Worm (Caenorhabditis elegans) whole organism, L4 larva: Measurements from ENCODE around the gene chil-21.

ENCODE experiments used
- F10B5.3 ChIP-seq: sonication (generic microtip); optimal IDR thresholded peaks from 2 replicates; lab custom pipeline; 2016; ENCODE audit warnings: mild to moderate bottlenecking, missing genetic modification characterization, missing compliant biosample characterization
- F37D6.2 ChIP-seq: sonication (generic microtip); optimal IDR thresholded peaks from 2 replicates; lab custom pipeline; 2016; ENCODE audit warnings: mild to moderate bottlenecking, missing genetic modification characterization, missing compliant biosample characterization
- T26A8.4 ChIP-seq: fragments of 200-800 bp; sonication (Bioruptor generic); IDR thresholded peaks from 2 replicates; pipeline ENCODE4 v1.3.6; 2022; ENCODE audit warnings: missing genetic modification characterization, missing compliant biosample characterization
- Y105C5A.15 ChIP-seq: fragments of 200-800 bp; sonication (Bioruptor generic); IDR thresholded peaks from 2 replicates; pipeline ENCODE4 v1.3.6; 2022; ENCODE audit warnings: missing genetic modification characterization, missing compliant biosample characterization
- Y5F2A.4 ChIP-seq: fragments of 200-800 bp; sonication (Bioruptor generic); optimal IDR thresholded peaks from 2 replicates; lab custom pipeline; 2018; ENCODE audit warnings: mild to moderate bottlenecking, missing genetic modification characterization, missing compliant biosample characterization
- Y75B8A.6 ChIP-seq: fragments of 200-800 bp; sonication (Bioruptor generic); IDR thresholded peaks from 2 replicates; pipeline ENCODE4 v1.3.6; 2022; ENCODE audit warnings: missing genetic modification reagents, missing genetic modification characterization, missing compliant biosample characterization
- ZK337.2 ChIP-seq: fragments of 200-800 bp; sonication (Bioruptor generic); IDR thresholded peaks from 2 replicates; pipeline ENCODE4 v1.3.6; 2022; ENCODE audit warnings: missing genetic modification reagents, missing genetic modification characterization, missing compliant biosample characterization
- aha-1 ChIP-seq: fragments of 150-350 bp; peaks from one replicate; lab custom pipeline; 2014; ENCODE audit warnings: missing biosample characterization, missing genetic modification characterization
- attf-4 ChIP-seq: sonication (generic microtip); optimal IDR thresholded peaks from 3 replicates; lab custom pipeline; 2017; ENCODE audit warnings: missing biosample characterization, missing genetic modification characterization
- ceh-28 ChIP-seq: fragments of 150-350 bp; optimal IDR thresholded peaks from 2 replicates; lab custom pipeline; 2014; ENCODE audit warnings: missing biosample characterization, missing genetic modification reagents, missing genetic modification characterization
- cey-2 ChIP-seq: sonication (generic microtip); optimal IDR thresholded peaks from 3 replicates; lab custom pipeline; 2017; ENCODE audit warnings: missing genetic modification characterization, mild to moderate bottlenecking, missing compliant biosample characterization, antibody characterized with exemption, borderline replicate concordance; ENCODE audit not compliant: insufficient read depth
- daf-19 ChIP-seq: fragments of 200-800 bp; sonication (Bioruptor generic); conservative IDR thresholded peaks from 2 replicates; pipeline ENCODE4 v1.3.6; 2022; ENCODE audit warnings: missing genetic modification characterization, missing compliant biosample characterization
- daf-8 ChIP-seq: fragments of 200-800 bp; sonication (Bioruptor generic); IDR thresholded peaks from 2 replicates; pipeline ENCODE4 v1.3.6; 2022; ENCODE audit warnings: missing genetic modification characterization, missing compliant biosample characterization
- dmd-6 ChIP-seq: fragments of 200-800 bp; sonication (Bioruptor generic); IDR thresholded peaks from 2 replicates; pipeline ENCODE4 v1.3.6; 2022; ENCODE audit warnings: missing genetic modification reagents, missing genetic modification characterization, missing compliant biosample characterization
- dmd-8 ChIP-seq: fragments of 200-800 bp; sonication (Bioruptor generic); IDR thresholded peaks from 2 replicates; pipeline ENCODE4 v1.3.6; 2022; ENCODE audit warnings: missing genetic modification characterization, missing compliant biosample characterization
- duxl-1 ChIP-seq: sonication (generic microtip); optimal IDR thresholded peaks from 2 replicates; lab custom pipeline; 2016; ENCODE audit warnings: mild to moderate bottlenecking, missing genetic modification characterization, moderate library complexity, missing compliant biosample characterization; ENCODE audit not compliant: poor library complexity
- fkh-10 ChIP-seq: fragments of 150-350 bp; optimal IDR thresholded peaks from 2 replicates; lab custom pipeline; 2014; ENCODE audit warnings: missing biosample characterization, missing genetic modification reagents, missing genetic modification characterization
- fos-1 ChIP-seq: fragments of 150-350 bp; optimal IDR thresholded peaks from 2 replicates; lab custom pipeline; 2014; ENCODE audit warnings: missing biosample characterization, missing genetic modification characterization
- hif-1 ChIP-seq, 2 experiments: sonication (generic microtip); optimal IDR thresholded peaks; 2 replicates each; lab custom pipeline; 2016 to 2017; ENCODE audit warnings: missing compliant biosample characterization in 2 of 2, missing genetic modification characterization in 2 of 2, missing genetic modification reagents in 2 of 2, missing genotype in 2 of 2, mild to moderate bottlenecking in 1 of 2
- hlh-11 ChIP-seq: fragments of 200-800 bp; sonication (Bioruptor generic); optimal IDR thresholded peaks from 2 replicates; lab custom pipeline; 2018; ENCODE audit warnings: mild to moderate bottlenecking, missing genetic modification characterization, missing compliant biosample characterization
- hlh-30 ChIP-seq: sonication (generic microtip); optimal IDR thresholded peaks from 2 replicates; lab custom pipeline; 2017; ENCODE audit warnings: antibody characterized with exemption, mild to moderate bottlenecking, missing genetic modification characterization, missing compliant biosample characterization; ENCODE audit not compliant: insufficient read depth
- jun-1 ChIP-seq: fragments of 150-350 bp; optimal IDR thresholded peaks from 2 replicates; lab custom pipeline; 2014; ENCODE audit warnings: missing biosample characterization, missing genetic modification reagents, missing genetic modification characterization
- lin-15B ChIP-seq: fragments of 150-350 bp; sonication (generic microtip); optimal IDR thresholded peaks from 3 replicates; lab custom pipeline; 2014; ENCODE audit warnings: missing biosample characterization, missing genetic modification characterization
- lin-29 ChIP-seq: fragments of 200-800 bp; sonication (Bioruptor generic); IDR thresholded peaks from 2 replicates; pipeline ENCODE4 v1.3.6; 2022; ENCODE audit warnings: missing genetic modification reagents, missing genetic modification characterization, missing compliant biosample characterization
- mdl-1 ChIP-seq, 2 experiments: fragments of 150-350 bp in 1 of 2; sonication (generic microtip) in 1 of 2; optimal IDR thresholded peaks; 2 replicates each; lab custom pipeline; 2014 to 2017; ENCODE audit warnings: missing biosample characterization in 2 of 2, missing genetic modification characterization in 2 of 2
- mep-1 ChIP-seq: fragments of 150-350 bp; sonication (generic microtip); optimal IDR thresholded peaks from 3 replicates; lab custom pipeline; 2014; ENCODE audit warnings: missing biosample characterization, missing genetic modification characterization
- mes-2 ChIP-seq: sonication (generic microtip); optimal IDR thresholded peaks from 2 replicates; lab custom pipeline; 2016; ENCODE audit warnings: missing genotype, mild to moderate bottlenecking, missing genetic modification characterization, missing compliant biosample characterization; ENCODE audit not compliant: poor library complexity, severe bottlenecking
- mxl-2 ChIP-seq: fragments of 200-800 bp; sonication (Bioruptor generic); conservative IDR thresholded peaks from 2 replicates; pipeline ENCODE4 v1.3.6; 2022; ENCODE audit warnings: missing genetic modification reagents, missing genetic modification characterization, missing compliant biosample characterization
- nhr-10 ChIP-seq: fragments of 150-350 bp; optimal IDR thresholded peaks from 2 replicates; lab custom pipeline; 2014; ENCODE audit warnings: missing biosample characterization, missing genetic modification characterization
- nhr-11 ChIP-seq: fragments of 150-350 bp; optimal IDR thresholded peaks from 2 replicates; lab custom pipeline; 2014; ENCODE audit warnings: missing biosample characterization, missing genetic modification characterization
- nhr-111 ChIP-seq: fragments of 200-800 bp; sonication (Bioruptor generic); optimal IDR thresholded peaks from 2 replicates; lab custom pipeline; 2018; ENCODE audit warnings: mild to moderate bottlenecking, missing genetic modification characterization, missing compliant biosample characterization
- nhr-28 ChIP-seq: fragments of 150-350 bp; optimal IDR thresholded peaks from 2 replicates; lab custom pipeline; 2014; ENCODE audit warnings: missing biosample characterization, missing genetic modification characterization
- nhr-41 ChIP-seq: fragments of 200-800 bp; sonication (Bioruptor generic); IDR thresholded peaks from 2 replicates; pipeline ENCODE4 v1.3.6; 2022; ENCODE audit warnings: missing genetic modification reagents, missing genetic modification characterization, missing compliant biosample characterization
- nhr-42 ChIP-seq: fragments of 200-800 bp; sonication (Bioruptor generic); IDR thresholded peaks from 2 replicates; pipeline ENCODE4 v1.3.6; 2022; ENCODE audit warnings: missing genetic modification characterization, missing compliant biosample characterization
- nhr-6 ChIP-seq: fragments of 150-350 bp; optimal IDR thresholded peaks from 2 replicates; lab custom pipeline; 2014; ENCODE audit warnings: missing biosample characterization, missing genetic modification characterization
- rbr-2 ChIP-seq: sonication (generic microtip); optimal IDR thresholded peaks from 2 replicates; lab custom pipeline; 2016; ENCODE audit warnings: missing genotype, missing genetic modification characterization, missing compliant biosample characterization
- skn-1 ChIP-seq: fragments of 150-350 bp; optimal IDR thresholded peaks from 2 replicates; lab custom pipeline; 2014; ENCODE audit warnings: missing biosample characterization, missing genetic modification characterization
- snpc-4 ChIP-seq: fragments of 150-350 bp; optimal IDR thresholded peaks from 2 replicates; lab custom pipeline; 2014; ENCODE audit warnings: missing biosample characterization, missing genetic modification characterization
- unc-39 ChIP-seq: sonication (generic microtip); optimal IDR thresholded peaks from 2 replicates; lab custom pipeline; 2017; ENCODE audit warnings: missing biosample characterization, missing genetic modification characterization
- vab-7 ChIP-seq: fragments of 200-800 bp; sonication (Bioruptor generic); IDR thresholded peaks from 2 replicates; pipeline ENCODE4 v1.3.6; 2022; ENCODE audit warnings: missing genetic modification reagents, missing genetic modification characterization, missing compliant biosample characterization
- zag-1 ChIP-seq: fragments of 150-350 bp; optimal IDR thresholded peaks from 2 replicates; lab custom pipeline; 2014; ENCODE audit warnings: missing biosample characterization, missing genetic modification characterization
- zfp-2 ChIP-seq: sonication (generic microtip); optimal IDR thresholded peaks from 2 replicates; lab custom pipeline; 2016; ENCODE audit warnings: mild to moderate bottlenecking, missing genetic modification characterization, missing compliant biosample characterization
- zfp-3 ChIP-seq: fragments of 200-800 bp; sonication (Bioruptor generic); conservative IDR thresholded peaks from 2 replicates; pipeline ENCODE4 v1.3.6; 2022; ENCODE audit warnings: missing genetic modification reagents, missing genetic modification characterization, missing compliant biosample characterization
- zip-11 ChIP-seq: fragments of 200-800 bp; sonication (Bioruptor generic); IDR thresholded peaks from 2 replicates; pipeline ENCODE4 v1.3.6; 2022; ENCODE audit warnings: missing genetic modification characterization, missing compliant biosample characterization
- zip-2 ChIP-seq: fragments of 150-350 bp; optimal IDR thresholded peaks from 2 replicates; lab custom pipeline; 2014; ENCODE audit warnings: missing biosample characterization, missing genetic modification characterization
- ztf-11 ChIP-seq: fragments of 150-350 bp; optimal IDR thresholded peaks from 2 replicates; lab custom pipeline; 2014; ENCODE audit warnings: missing biosample characterization, missing genetic modification characterization

chil-21 gene

ce11 chrII:9483342-9483741, 21.6 kb upstream of the chil-21 start (continued):
- TF ChIP-seq ZK337.2 (GFP tag; lab: Robert Waterston, UW) = no peak
- TF ChIP-seq F10B5.3 = no peak
- no peak for TF ChIP-seq duxl-1
- no peak for TF ChIP-seq lin-15B (tag; lab: Kevin White, UChicago)
- no peak for TF ChIP-seq zip-2 (tag; lab: Kevin White, UChicago)
- no peak for TF ChIP-seq mxl-2
- no peak for TF ChIP-seq fos-1 (tag; lab: Kevin White, UChicago)
- no peak for TF ChIP-seq nhr-6
- no peak for TF ChIP-seq lin-29 (GFP tag; lab: Robert Waterston, UW)
- peak; percentile 30 for TF ChIP-seq hlh-11 (tag; lab: Kevin White, UChicago)
- TF ChIP-seq dmd-6 (GFP tag; lab: Robert Waterston, UW) = peak; percentile 66
- no peak for TF ChIP-seq Y5F2A.4 (GFP tag; lab: Kevin White, UChicago)
- no peak for TF ChIP-seq rbr-2 (tag; lab: Kevin White, UChicago)
- TF ChIP-seq daf-19 (GFP tag; lab: Robert Waterston, UW) = no peak
- TF ChIP-seq nhr-11 (tag; lab: Kevin White, UChicago) = no peak
- TF ChIP-seq zfp-2 (tag; lab: Kevin White, UChicago) = no peak
- no peak for TF ChIP-seq nhr-111 (GFP tag; lab: Kevin White, UChicago)
- no peak for TF ChIP-seq dmd-8 (GFP tag; lab: Robert Waterston, UW)
- TF ChIP-seq zfp-3 = no peak
- TF ChIP-seq mep-1 = no peak
- no peak for TF ChIP-seq nhr-41 (GFP tag; lab: Robert Waterston, UW)
- no peak for TF ChIP-seq attf-4 (tag; lab: Kevin White, UChicago)
- TF ChIP-seq hif-1 (tag; optimal IDR thresholded peaks at IDR 0.05; lab: Kevin White, UChicago) = peak in 1 of 2 experiments; percentile 59
- peak; percentile 54 for TF ChIP-seq nhr-28 (tag; lab: Kevin White, UChicago)
- no peak for TF ChIP-seq mes-2 (tag; lab: Kevin White, UChicago)
- TF ChIP-seq ztf-11 (tag; lab: Kevin White, UChicago) = no peak
- no peak for TF ChIP-seq skn-1 (tag; lab: Kevin White, UChicago)
- TF ChIP-seq nhr-10 (tag; lab: Kevin White, UChicago) = no peak
- TF ChIP-seq Y75B8A.6 (GFP tag; lab: Robert Waterston, UW) = no peak
- no peak for TF ChIP-seq vab-7
- TF ChIP-seq aha-1 (tag; lab: Kevin White, UChicago) = peak; percentile 37
- no peak for TF ChIP-seq zip-11 (GFP tag; lab: Robert Waterston, UW)
- TF ChIP-seq snpc-4 = no peak
- TF ChIP-seq unc-39 (tag; lab: Kevin White, UChicago) = no peak
- no peak for TF ChIP-seq hlh-30 (tag; lab: Kevin White, UChicago)
- no peak for TF ChIP-seq cey-2 (tag; lab: Kevin White, UChicago)
- TF ChIP-seq zag-1 (tag; lab: Kevin White, UChicago) = no peak
- no peak for TF ChIP-seq nhr-42 (GFP tag; lab: Robert Waterston, UW)
- TF ChIP-seq daf-8 = no peak
- no peak for TF ChIP-seq fkh-10 (GFP tag; lab: Kevin White, UChicago)
- no peak for TF ChIP-seq T26A8.4 (GFP tag; lab: Robert Waterston, UW)
- no peak for TF ChIP-seq mdl-1 (tag; optimal IDR thresholded peaks at IDR 0.05; lab: Kevin White, UChicago)
- TF ChIP-seq ceh-28 (tag; lab: Kevin White, UChicago) = no peak
- no peak for TF ChIP-seq Y105C5A.15 (GFP tag; lab: Robert Waterston, UW)
- TF ChIP-seq F37D6.2 (tag; lab: Kevin White, UChicago) = no peak
- TF ChIP-seq jun-1 = no peak
- TF ChIP-seq, all 104 proteins: peak for 10
